Worm (Caenorhabditis elegans) whole organism, L4/young adult: Measurements from ENCODE around the gene cpb-1.

ENCODE experiments used
- W03F9.2 ChIP-seq: fragments of 150-350 bp; optimal IDR thresholded peaks from 2 replicates; lab custom pipeline; 2014; ENCODE audit warnings: missing biosample characterization, missing genetic modification characterization
- dao-5 ChIP-seq: sonication (generic microtip); optimal IDR thresholded peaks from 2 replicates; lab custom pipeline; 2016; ENCODE audit warnings: missing genotype, missing genetic modification characterization, moderate library complexity, missing compliant biosample characterization
- him-1 ChIP-seq: sonication (generic microtip); optimal IDR thresholded peaks from 2 replicates; lab custom pipeline; 2016; ENCODE audit warnings: missing genotype, missing genetic modification reagents, missing genetic modification characterization, missing compliant biosample characterization

DNA sequence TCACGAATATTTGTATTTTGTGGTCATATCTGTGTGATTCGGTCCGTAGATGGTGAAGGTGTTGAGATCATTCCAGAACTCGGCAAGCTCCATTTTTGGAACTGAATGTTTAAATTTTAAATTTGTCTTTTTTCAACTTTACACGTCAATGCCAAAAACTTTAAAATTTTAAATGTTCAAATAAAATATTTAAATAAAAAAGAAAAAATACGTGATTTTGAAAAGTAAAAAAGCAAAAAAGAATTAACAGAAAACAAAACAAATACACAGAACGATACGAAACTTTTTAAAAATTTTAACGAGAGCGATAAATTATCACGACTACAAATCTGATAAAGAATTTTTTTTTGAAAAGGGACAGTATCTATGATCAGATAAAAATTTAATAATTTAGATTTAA, 12.1 kb downstream of the cpb-1 start, which contains the start of gene elo-4:
- TF ChIP-seq him-1 (tag; lab: Kevin White, UChicago), result no peak
- TF ChIP-seq W03F9.2 (tag; lab: Kevin White, UChicago), result no peak
- TF ChIP-seq dao-5 (tag; lab: Kevin White, UChicago), result no peak
